Worm (Caenorhabditis elegans) whole organism, young adult: Measurements from ENCODE around the gene let-858.

Source experiments
- B0336.3 ChIP-seq: fragments of 200-800 bp; sonication (Bioruptor generic); IDR thresholded peaks from 2 replicates; pipeline ENCODE4 v1.3.6; 2022; ENCODE audit warnings: missing genetic modification characterization, missing compliant biosample characterization
- C06A6.2 ChIP-seq: fragments of 200-800 bp; sonication (Bioruptor generic); conservative IDR thresholded peaks from 2 replicates; pipeline ENCODE4 v1.3.6; 2022; ENCODE audit warnings: missing genetic modification characterization, missing compliant biosample characterization
- C17E4.6 ChIP-seq: fragments of 200-800 bp; sonication (Bioruptor generic); IDR thresholded peaks from 2 replicates; pipeline ENCODE4 v1.3.6; 2022; ENCODE audit warnings: missing genetic modification reagents, missing genetic modification characterization, missing compliant biosample characterization
- F22D6.2 ChIP-seq: sonication (generic microtip); optimal IDR thresholded peaks from 2 replicates; lab custom pipeline; 2016; ENCODE audit warnings: mild to moderate bottlenecking, missing genetic modification characterization, missing compliant biosample characterization
- F37B4.10 ChIP-seq: fragments of 200-800 bp; sonication (Bioruptor generic); IDR thresholded peaks from 2 replicates; pipeline ENCODE4 v1.3.6; 2022; ENCODE audit warnings: missing genetic modification characterization, missing compliant biosample characterization
- F39B2.1 ChIP-seq: fragments of 200-800 bp; sonication (Bioruptor generic); IDR thresholded peaks from 2 replicates; pipeline ENCODE4 v1.3.6; 2022; ENCODE audit warnings: missing genetic modification reagents, missing genetic modification characterization, missing compliant biosample characterization
- F49E8.2 ChIP-seq: sonication (generic microtip); optimal IDR thresholded peaks from 3 replicates; lab custom pipeline; 2017; ENCODE audit warnings: missing genetic modification characterization, mild to moderate bottlenecking, missing compliant biosample characterization, antibody characterized with exemption, moderate library complexity; ENCODE audit not compliant: insufficient read depth
- F52B5.7 ChIP-seq: sonication (generic microtip); optimal IDR thresholded peaks from 2 replicates; lab custom pipeline; 2016; ENCODE audit warnings: mild to moderate bottlenecking, missing genetic modification characterization, missing compliant biosample characterization
- K11D2.4 ChIP-seq: fragments of 200-800 bp; sonication (Bioruptor generic); IDR thresholded peaks from 2 replicates; pipeline ENCODE4 v1.3.6; 2022; ENCODE audit warnings: missing genetic modification reagents, missing genetic modification characterization, missing compliant biosample characterization
- K12H6.12 ChIP-seq: fragments of 200-800 bp; sonication (Bioruptor generic); optimal IDR thresholded peaks from 2 replicates; lab custom pipeline; 2018; ENCODE audit warnings: mild to moderate bottlenecking, missing genetic modification characterization, missing compliant biosample characterization
- akir-1 ChIP-seq: fragments of 200-800 bp; sonication (Bioruptor generic); optimal IDR thresholded peaks from 2 replicates; lab custom pipeline; 2018; ENCODE audit warnings: mild to moderate bottlenecking, missing genetic modification characterization, moderate library complexity, missing compliant biosample characterization
- aptf-2 ChIP-seq: fragments of 200-800 bp; sonication (Bioruptor generic); conservative IDR thresholded peaks from 2 replicates; pipeline ENCODE4 v1.3.6; 2022; ENCODE audit warnings: missing genetic modification reagents, missing genetic modification characterization, missing compliant biosample characterization
- atf-7 ChIP-seq: sonication (generic microtip); optimal IDR thresholded peaks from 2 replicates; lab custom pipeline; 2017; ENCODE audit warnings: mild to moderate bottlenecking, missing genetic modification characterization, missing compliant biosample characterization
- athp-1 ChIP-seq: sonication (generic microtip); optimal IDR thresholded peaks from 2 replicates; lab custom pipeline; 2017; ENCODE audit warnings: mild to moderate bottlenecking, missing genetic modification characterization, missing compliant biosample characterization
- attf-5 ChIP-seq: fragments of 200-800 bp; sonication (Bioruptor generic); optimal IDR thresholded peaks from 2 replicates; lab custom pipeline; 2018; ENCODE audit warnings: mild to moderate bottlenecking, missing genetic modification characterization, missing compliant biosample characterization
- ccch-3 ChIP-seq: fragments of 200-800 bp; sonication (Bioruptor generic); optimal IDR thresholded peaks from 2 replicates; lab custom pipeline; 2018; ENCODE audit warnings: mild to moderate bottlenecking, missing genetic modification characterization, missing compliant biosample characterization
- cebp-1 ChIP-seq, 2 experiments: fragments of 200-800 bp in 1 of 2; sonication (Bioruptor generic) in 1 of 2; sonication (generic microtip) in 1 of 2; IDR thresholded peaks in 1 of 2; optimal IDR thresholded peaks in 1 of 2; 2 replicates each; pipeline versions ENCODE4 v1.3.6 to Lab custom; 2017 to 2022; ENCODE audit warnings: missing compliant biosample characterization in 2 of 2, missing genetic modification characterization in 2 of 2, mild to moderate bottlenecking in 1 of 2, missing genetic modification reagents in 1 of 2, moderate library complexity in 1 of 2
- ceh-58 ChIP-seq: fragments of 200-800 bp; sonication (Bioruptor generic); IDR thresholded peaks from 2 replicates; pipeline ENCODE4 v1.3.6; 2022; ENCODE audit warnings: missing genetic modification characterization, missing compliant biosample characterization
- chd-7 ChIP-seq: sonication (generic microtip); optimal IDR thresholded peaks from 2 replicates; lab custom pipeline; 2016; ENCODE audit warnings: mild to moderate bottlenecking, missing genetic modification characterization, moderate library complexity, missing compliant biosample characterization
- dox-1 ChIP-seq: fragments of 200-800 bp; sonication (Bioruptor generic); IDR thresholded peaks from 2 replicates; pipeline ENCODE4 v1.3.6; 2022; ENCODE audit warnings: missing genetic modification reagents, missing genetic modification characterization, missing compliant biosample characterization
- efl-1 ChIP-seq: fragments of 150-350 bp; optimal IDR thresholded peaks from 2 replicates; lab custom pipeline; 2014; ENCODE audit warnings: missing biosample characterization, missing genetic modification reagents, missing genetic modification characterization
- egl-44 ChIP-seq: fragments of 200-800 bp; sonication (Bioruptor generic); IDR thresholded peaks from 2 replicates; pipeline ENCODE4 v1.3.6; 2022; ENCODE audit warnings: missing genetic modification reagents, missing genetic modification characterization, missing compliant biosample characterization
- ets-4 ChIP-seq: fragments of 200-800 bp; sonication (Bioruptor generic); optimal IDR thresholded peaks from 2 replicates; lab custom pipeline; 2018; ENCODE audit warnings: mild to moderate bottlenecking, missing genetic modification characterization, missing compliant biosample characterization
- hmg-20 ChIP-seq: fragments of 200-800 bp; sonication (Bioruptor generic); IDR thresholded peaks from 2 replicates; pipeline ENCODE4 v1.3.6; 2022; ENCODE audit warnings: missing genetic modification reagents, missing genetic modification characterization, missing compliant biosample characterization
- lag-1 ChIP-seq: fragments of 200-800 bp; sonication (Bioruptor generic); IDR thresholded peaks from 2 replicates; pipeline ENCODE4 v1.3.6; 2022; ENCODE audit warnings: missing genetic modification reagents, missing genetic modification characterization, missing compliant biosample characterization
- lin-35 ChIP-seq, 3 experiments: fragments of 150-350 bp in 2 of 3; sonication (generic microtip) in 1 of 3; optimal IDR thresholded peaks; 2 replicates each; lab custom pipeline; 2014 to 2018; ENCODE audit warnings: missing biosample characterization in 3 of 3, missing genetic modification characterization in 3 of 3, missing genetic modification reagents in 3 of 3
- lin-40 ChIP-seq: sonication (generic microtip); optimal IDR thresholded peaks from 2 replicates; lab custom pipeline; 2016; ENCODE audit warnings: missing genetic modification characterization, mild to moderate bottlenecking, missing compliant biosample characterization, missing genotype, missing genetic modification reagents
- madf-10 ChIP-seq: sonication (generic microtip); optimal IDR thresholded peaks from 2 replicates; lab custom pipeline; 2016; ENCODE audit warnings: mild to moderate bottlenecking, missing genetic modification characterization, missing compliant biosample characterization
- madf-3 ChIP-seq: fragments of 200-800 bp; sonication (Bioruptor generic); IDR thresholded peaks from 2 replicates; pipeline ENCODE4 v1.3.6; 2022; ENCODE audit warnings: missing genetic modification reagents, missing genetic modification characterization, missing compliant biosample characterization
- madf-6 ChIP-seq: fragments of 200-800 bp; sonication (Bioruptor generic); IDR thresholded peaks from 2 replicates; pipeline ENCODE4 v1.3.6; 2022; ENCODE audit warnings: missing genetic modification reagents, missing genetic modification characterization, missing compliant biosample characterization
- madf-8 ChIP-seq: fragments of 200-800 bp; sonication (Bioruptor generic); conservative IDR thresholded peaks from 2 replicates; pipeline ENCODE4 v1.3.6; 2022; ENCODE audit warnings: missing genetic modification reagents, missing genetic modification characterization, missing compliant biosample characterization
- mcd-1 ChIP-seq: fragments of 200-800 bp; sonication (Bioruptor generic); IDR thresholded peaks from 2 replicates; pipeline ENCODE4 v1.3.6; 2022; ENCODE audit warnings: missing genetic modification reagents, missing genetic modification characterization, missing compliant biosample characterization
- mes-4 ChIP-seq: sonication (generic microtip); optimal IDR thresholded peaks from 2 replicates; lab custom pipeline; 2016; ENCODE audit warnings: missing genotype, missing genetic modification characterization, missing compliant biosample characterization
- nhr-90 ChIP-seq: sonication (generic microtip); optimal IDR thresholded peaks from 2 replicates; lab custom pipeline; 2016; ENCODE audit warnings: missing genotype, mild to moderate bottlenecking, missing genetic modification characterization, missing compliant biosample characterization
- rpc-1 ChIP-seq, 2 experiments: fragments of 150-350 bp in 1 of 2; sonication (generic microtip) in 1 of 2; optimal IDR thresholded peaks; 2 replicates each; lab custom pipeline; 2014 to 2018; ENCODE audit warnings: missing biosample characterization in 1 of 2, missing genetic modification characterization in 1 of 2, missing genetic modification reagents in 1 of 2, missing genotype in 1 of 2
- sdz-38 ChIP-seq: sonication (generic microtip); optimal IDR thresholded peaks from 2 replicates; lab custom pipeline; 2016; ENCODE audit warnings: missing genotype, missing genetic modification characterization, missing compliant biosample characterization
- sea-2 ChIP-seq: fragments of 200-800 bp; sonication (Bioruptor generic); IDR thresholded peaks from 2 replicates; pipeline ENCODE4 v1.3.6; 2022; ENCODE audit warnings: missing genetic modification characterization, missing compliant biosample characterization
- snpc-1.1 ChIP-seq: sonication (generic microtip); optimal IDR thresholded peaks from 2 replicates; lab custom pipeline; 2017; ENCODE audit warnings: missing genetic modification characterization, mild to moderate bottlenecking, missing compliant biosample characterization, antibody characterized with exemption, moderate library complexity, missing genotype, missing genetic modification reagents; ENCODE audit not compliant: insufficient read depth
- snpc-1.3 ChIP-seq: sonication (generic microtip); optimal IDR thresholded peaks from 2 replicates; lab custom pipeline; 2017; ENCODE audit warnings: missing genetic modification characterization, mild to moderate bottlenecking, missing compliant biosample characterization, antibody characterized with exemption, moderate library complexity, missing genotype, missing genetic modification reagents; ENCODE audit not compliant: insufficient read depth
- snpc-4 ChIP-seq, 5 experiments: fragments of 150-350 bp in 1 of 5; sonication (generic microtip) in 4 of 5; optimal IDR thresholded peaks; 2 replicates each; lab custom pipeline; 2014 to 2018; ENCODE audit warnings: missing genetic modification characterization in 5 of 5, missing biosample characterization in 3 of 5, antibody characterized with exemption in 2 of 5, mild to moderate bottlenecking in 2 of 5, missing compliant biosample characterization in 2 of 5, missing genotype in 2 of 5, moderate library complexity in 2 of 5, missing genetic modification reagents in 1 of 5
- somi-1 ChIP-seq: fragments of 200-800 bp; sonication (Bioruptor generic); optimal IDR thresholded peaks from 2 replicates; lab custom pipeline; 2018; ENCODE audit warnings: mild to moderate bottlenecking, missing genetic modification characterization, missing compliant biosample characterization
- sptf-2 ChIP-seq: fragments of 200-800 bp; sonication (Bioruptor generic); optimal IDR thresholded peaks from 2 replicates; lab custom pipeline; 2018; ENCODE audit warnings: mild to moderate bottlenecking, missing genetic modification characterization, missing compliant biosample characterization
- unc-130 ChIP-seq: sonication (generic microtip); optimal IDR thresholded peaks from 2 replicates; lab custom pipeline; 2016; ENCODE audit warnings: missing genetic modification reagents, missing genetic modification characterization, missing compliant biosample characterization
- zfh-2 ChIP-seq: fragments of 200-800 bp; sonication (Bioruptor generic); conservative IDR thresholded peaks from 2 replicates; pipeline ENCODE4 v1.3.6; 2022; ENCODE audit warnings: missing genetic modification reagents, missing genetic modification characterization, missing compliant biosample characterization
- ztf-28 ChIP-seq: fragments of 200-800 bp; sonication (Bioruptor generic); IDR thresholded peaks from 2 replicates; pipeline ENCODE4 v1.3.6; 2022; ENCODE audit warnings: missing genetic modification reagents, missing genetic modification characterization, missing compliant biosample characterization
- ztf-3 ChIP-seq: fragments of 200-800 bp; sonication (Bioruptor generic); optimal IDR thresholded peaks from 2 replicates; lab custom pipeline; 2018; ENCODE audit warnings: mild to moderate bottlenecking, missing genetic modification characterization, missing compliant biosample characterization
- ztf-6 ChIP-seq: fragments of 200-800 bp; sonication (Bioruptor generic); IDR thresholded peaks from 2 replicates; pipeline ENCODE4 v1.3.6; 2022; ENCODE audit warnings: missing genetic modification reagents, missing genetic modification characterization, missing compliant biosample characterization

Gene let-858

ce11 chrII:11041846-11042262, 19.7 kb downstream of the let-858 start (continued):
- TF ChIP-seq F52B5.7, result no peak
- no peak for TF ChIP-seq dox-1 (GFP tag; lab: Robert Waterston, UW)
- TF ChIP-seq snpc-1.1, result no peak
- TF ChIP-seq B0336.3 (GFP tag; lab: Robert Waterston, UW), result no peak
- TF ChIP-seq rpc-1 (optimal IDR thresholded peaks at IDR 0.05; lab: Kevin White, UChicago), result no peak
- TF ChIP-seq rpc-1 (tag; optimal IDR thresholded peaks at IDR 0.05; lab: Kevin White, UChicago), result no peak
- TF ChIP-seq atf-7 (tag; lab: Kevin White, UChicago), result peak; percentile 10
- peak; percentile 15 for TF ChIP-seq K12H6.12
- no peak for TF ChIP-seq sptf-2 (GFP tag; lab: Kevin White, UChicago)
- no peak for TF ChIP-seq athp-1 (tag; lab: Kevin White, UChicago)
- no peak for TF ChIP-seq ztf-28
- TF ChIP-seq lin-35 (GFP tag; optimal IDR thresholded peaks at IDR 0.05; lab: Kevin White, UChicago), result peak in 1 of 3 experiments; percentile 25
- TF ChIP-seq F49E8.2 (tag; lab: Kevin White, UChicago), result no peak
- no peak for TF ChIP-seq C06A6.2 (GFP tag; lab: Robert Waterston, UW)
- no peak for TF ChIP-seq ceh-58 (GFP tag; lab: Robert Waterston, UW)
- TF ChIP-seq madf-6 (GFP tag; lab: Robert Waterston, UW), result no peak
- TF ChIP-seq ztf-6, result no peak
- no peak for TF ChIP-seq C17E4.6
- no peak for TF ChIP-seq akir-1 (GFP tag; lab: Kevin White, UChicago)
- no peak for TF ChIP-seq somi-1 (GFP tag; lab: Kevin White, UChicago)
- no peak for TF ChIP-seq lag-1
- no peak for TF ChIP-seq sea-2 (GFP tag; lab: Robert Waterston, UW)
- TF ChIP-seq madf-10, result no peak
- no peak for TF ChIP-seq hmg-20 (GFP tag; lab: Robert Waterston, UW)
- no peak for TF ChIP-seq mes-4
- TF ChIP-seq cebp-1 (GFP tag; IDR thresholded peaks at IDR 0.05; lab: Robert Waterston, UW), result no peak
- peak; percentile 18 for TF ChIP-seq cebp-1 (tag; optimal IDR thresholded peaks at IDR 0.05; lab: Kevin White, UChicago)
- TF ChIP-seq attf-5, result peak; percentile 36
- no peak for TF ChIP-seq madf-8
- TF ChIP-seq snpc-4 (GFP tag; optimal IDR thresholded peaks at IDR 0.05; lab: Kevin White, UChicago), result no peak
- peak in 2 of 4 experiments; percentile 5 to 11 for TF ChIP-seq snpc-4 (tag; optimal IDR thresholded peaks at IDR 0.05; lab: Kevin White, UChicago)
- 0 out of 2 replicates have a peak, but pooled peaks have one; percentile 24 for TF ChIP-seq mcd-1 (GFP tag; lab: Robert Waterston, UW)
- no peak for TF ChIP-seq ets-4 (GFP tag; lab: Kevin White, UChicago)
- TF ChIP-seq ccch-3 (GFP tag; lab: Kevin White, UChicago), result no peak
- no peak for TF ChIP-seq F37B4.10 (GFP tag; lab: Robert Waterston, UW)
- no peak for TF ChIP-seq ztf-3 (GFP tag; lab: Kevin White, UChicago)
- no peak for TF ChIP-seq K11D2.4 (GFP tag; lab: Robert Waterston, UW)
- peak; percentile 31; the same call in 1 of the 2 replicates for TF ChIP-seq zfh-2 (GFP tag; lab: Robert Waterston, UW)
- TF ChIP-seq egl-44, result no peak
- TF ChIP-seq chd-7 (tag; lab: Kevin White, UChicago), result no peak
- TF ChIP-seq lin-40 (tag; lab: Kevin White, UChicago), result peak; percentile 8
- TF ChIP-seq sdz-38 (tag; lab: Kevin White, UChicago), result no peak
- TF ChIP-seq aptf-2 (GFP tag; lab: Robert Waterston, UW), result no peak
- no peak for TF ChIP-seq snpc-1.3 (tag; lab: Kevin White, UChicago)
- no peak for TF ChIP-seq F39B2.1 (GFP tag; lab: Robert Waterston, UW)
- no peak for TF ChIP-seq F22D6.2 (tag; lab: Kevin White, UChicago)
- 0 out of 2 replicates have a peak, but pooled peaks have one; percentile 44 for TF ChIP-seq madf-3 (GFP tag; lab: Robert Waterston, UW)
- no peak for TF ChIP-seq efl-1
- no peak for TF ChIP-seq unc-130 (GFP tag; lab: Kevin White, UChicago)
- no peak for TF ChIP-seq nhr-90 (tag; lab: Kevin White, UChicago)
